Fruit fly (Drosophila melanogaster) whole organism, embryonic: Measurements from ENCODE around the gene CG14082.

Source experiments
- CG10147 ChIP-seq: fragments of 200-800 bp; sonication (Bioruptor generic); optimal IDR thresholded peaks from 2 replicates; lab custom pipeline; 2019; ENCODE audit warnings: missing biosample characterization, mild to moderate bottlenecking, missing genetic modification characterization, moderate library complexity
- CG12659 ChIP-seq: fragments of 200-800 bp; sonication (Bioruptor generic); optimal IDR thresholded peaks from 3 replicates; lab custom pipeline; 2017; ENCODE audit warnings: mild to moderate bottlenecking, missing biosample characterization, missing genetic modification reagents, missing genetic modification characterization
- CG33213 ChIP-seq: fragments of 200-800 bp; sonication (Bioruptor generic); optimal IDR thresholded peaks from 3 replicates; lab custom pipeline; 2016; ENCODE audit warnings: missing biosample characterization, missing genetic modification characterization
- CG4617 ChIP-seq: fragments of 200-800 bp; sonication (Bioruptor generic); optimal IDR thresholded peaks from 3 replicates; lab custom pipeline; 2016; ENCODE audit warnings: missing biosample characterization, missing genetic modification characterization, borderline replicate concordance
- Dbx ChIP-seq: fragments of 200-800 bp; sonication (Bioruptor generic); IDR thresholded peaks from 3 replicates; pipeline ENCODE4 v1.3.6; 2022; ENCODE audit warnings: missing biosample characterization, missing genetic modification characterization
- pfk ChIP-seq: fragments of 200-800 bp; sonication (Bioruptor generic); optimal IDR thresholded peaks from 2 replicates; lab custom pipeline; 2018; ENCODE audit warnings: missing biosample characterization, mild to moderate bottlenecking, missing genetic modification characterization, moderate library complexity

- TF ChIP-seq Dbx (GFP tag; lab: Robert Waterston, UW): no peak; the same call in 2 of the 3 replicates
- TF ChIP-seq CG10147 (GFP tag; lab: Kevin White, UChicago): no peak
- no peak for TF ChIP-seq CG4617 (GFP tag; lab: Kevin White, UChicago)
- TF ChIP-seq pfk (GFP tag; lab: Kevin White, UChicago): no peak
- no peak for TF ChIP-seq CG33213 (GFP tag; lab: Kevin White, UChicago)
- no peak for TF ChIP-seq CG12659 (GFP tag; lab: Kevin White, UChicago)
Measured at dm6 chr3L:19159894-19160293, 21.1 kb upstream of the CG14082 start.
